Fruit fly (Drosophila melanogaster): ENCODE data around the gene CG13693.

Gene CG13693

dm6 chr2L:283071-283482 lies 50.8 kb downstream of the CG13693 start, which contains the start of gene CG11601 (continued):
- TF ChIP-seq CG16863 (GFP tag; optimal IDR thresholded peaks at IDR 0.05) (peak; percentile 15), Hr39 (optimal IDR thresholded peaks at IDR 0.05) (no peak), CG13123 (GFP tag; optimal IDR thresholded peaks at IDR 0.05) (no peak), H15 (GFP tag; IDR thresholded peaks at IDR 0.05) (no peak), Tbp (GFP tag; optimal IDR thresholded peaks at IDR 0.05) (no peak), slp2 (GFP tag; optimal IDR thresholded peaks at IDR 0.05) (no peak), nerfin-1 (tag; optimal IDR thresholded peaks at IDR 0.05) (peak; percentile 10), CG4360 (GFP tag; IDR thresholded peaks at IDR 0.05) (no peak), Hmx (GFP tag; optimal IDR thresholded peaks at IDR 0.05) (no peak), Hmr (GFP tag; optimal IDR thresholded peaks at IDR 0.05) (peak; percentile 31), CG14710 (tag; optimal IDR thresholded peaks at IDR 0.05) (peak; percentile 37), CG9797 (GFP tag; optimal IDR thresholded peaks at IDR 0.05) (peak; percentile 14), CG10147 (GFP tag; optimal IDR thresholded peaks at IDR 0.05) (peak; percentile 21), ara (GFP tag; IDR thresholded peaks at IDR 0.05) (0 out of 2 replicates have a peak, but pooled peaks have one; percentile 5), dan (GFP tag; IDR thresholded peaks at IDR 0.05) (no peak), dm (GFP tag; optimal IDR thresholded peaks at IDR 0.05) (peak; percentile 14), bbx (GFP tag; IDR thresholded peaks at IDR 0.05; ENCODE audit: partially characterized antibody) (peak; percentile 33; the same call in 1 of the 2 replicates), CG6272 (GFP tag; IDR thresholded peaks at IDR 0.05) (peak; percentile 34; the same call in 1 of the 2 replicates), CG31388 (GFP tag; optimal IDR thresholded peaks at IDR 0.05) (no peak), CG13894 (tag; optimal IDR thresholded peaks at IDR 0.05) (peak; percentile 56), emc (GFP tag; optimal IDR thresholded peaks at IDR 0.05) (peak; percentile 16), CG13287 (GFP tag; IDR thresholded peaks at IDR 0.05; ENCODE audit: partially characterized antibody) (peak; percentile 63), ken (GFP tag; IDR thresholded peaks at IDR 0.05) (peak; percentile 63; the same call in 2 of the 3 replicates), sd (tag; optimal IDR thresholded peaks at IDR 0.05) (no peak), Scr (GFP tag; IDR thresholded peaks at IDR 0.05; ENCODE audit: partially characterized antibody) (peak; percentile 34), odd (GFP tag; optimal IDR thresholded peaks at IDR 0.05) (no peak), ase (GFP tag; IDR thresholded peaks at IDR 0.05) (no peak), prd (optimal IDR thresholded peaks at IDR 0.05) (no peak), prd (GFP tag; IDR thresholded peaks at IDR 0.05) (0 out of 3 replicates have a peak, but pooled peaks have one; percentile 43), cas (GFP tag; IDR thresholded peaks at IDR 0.05) (no peak), CG6654 (GFP tag; optimal IDR thresholded peaks at IDR 0.05) (no peak), vnd (GFP tag; IDR thresholded peaks at IDR 0.05; ENCODE audit: partially characterized antibody) (0 out of 3 replicates have a peak, but pooled peaks have one; percentile 19), CG17328 (GFP tag; IDR thresholded peaks at IDR 0.05) (peak; percentile 53; the same call in 1 of the 2 replicates), CG3163 (GFP tag; optimal IDR thresholded peaks at IDR 0.05) (no peak), lmd (GFP tag; IDR thresholded peaks at IDR 0.05) (peak; percentile 41; the same call in 1 of the 2 replicates), trem (tag; optimal IDR thresholded peaks at IDR 0.05) (peak; percentile 8), CG7987 (GFP tag; optimal IDR thresholded peaks at IDR 0.05) (no peak), CG2202 (tag; optimal IDR thresholded peaks at IDR 0.05) (no peak), Rfx (GFP tag; IDR thresholded peaks at IDR 0.05) (peak; percentile 78), btn (GFP tag; optimal IDR thresholded peaks at IDR 0.05) (no peak), Dp (GFP tag; optimal IDR thresholded peaks at IDR 0.05) (peak; percentile 61), Aef1 (GFP tag; IDR thresholded peaks at IDR 0.05) (0 out of 3 replicates have a peak, but pooled peaks have one; percentile 20), Dip3 (GFP tag; optimal IDR thresholded peaks at IDR 0.05) (peak; percentile 6), Lhr (GFP tag; optimal IDR thresholded peaks at IDR 0.05) (no peak), zen2 (GFP tag; IDR thresholded peaks at IDR 0.05; ENCODE audit: partially characterized antibody) (no peak), CG42726 (GFP tag; IDR thresholded peaks at IDR 0.05; ENCODE audit: partially characterized antibody) (0 out of 2 replicates have a peak, but pooled peaks have one; percentile 40), CG1647 (GFP tag; optimal IDR thresholded peaks at IDR 0.05) (no peak), CG10209 (GFP tag; optimal IDR thresholded peaks at IDR 0.05) (peak; percentile 7), CG32767 (GFP tag; IDR thresholded peaks at IDR 0.05) (0 out of 2 replicates have a peak, but pooled peaks have one; percentile 27), Blimp-1 (GFP tag; optimal IDR thresholded peaks at IDR 0.05) (no peak), dati (GFP tag; IDR thresholded peaks at IDR 0.05) (no peak)

Data from whole organism, embryonic.